Fruit fly (Drosophila melanogaster) whole organism, embryonic: ENCODE measurements around the gene g.

Source experiments
- Abd-B ChIP-seq: fragments of 200-800 bp; sonication (Bioruptor generic); optimal IDR thresholded peaks from 2 replicates; lab custom pipeline; 2018; ENCODE audit warnings: missing biosample characterization, mild to moderate bottlenecking, missing genetic modification characterization, moderate library complexity
- Atf-2 ChIP-seq: fragments of 200-800 bp; sonication (Bioruptor generic); optimal IDR thresholded peaks from 2 replicates; lab custom pipeline; 2016; ENCODE audit warnings: missing biosample characterization, missing genetic modification characterization
- BEAF-32 ChIP-seq: fragments of 200-800 bp; sonication (Bioruptor generic); optimal IDR thresholded peaks from 3 replicates; lab custom pipeline; 2017; ENCODE audit warnings: missing biosample characterization, missing genetic modification characterization, mild to moderate bottlenecking, moderate library complexity, missing genetic modification reagents
- CG12391 ChIP-seq: fragments of 200-800 bp; sonication (Bioruptor generic); optimal IDR thresholded peaks from 3 replicates; lab custom pipeline; 2018; ENCODE audit warnings: missing biosample characterization, mild to moderate bottlenecking, missing genetic modification characterization, moderate library complexity
- CG13296 ChIP-seq: fragments of 200-800 bp; sonication (Bioruptor generic); optimal IDR thresholded peaks from 3 replicates; lab custom pipeline; 2018; ENCODE audit warnings: missing biosample characterization, mild to moderate bottlenecking, missing genetic modification characterization
- CG13894 ChIP-seq: fragments of 200-800 bp; sonication (Bioruptor generic); optimal IDR thresholded peaks from 3 replicates; lab custom pipeline; 2018; ENCODE audit warnings: missing biosample characterization, mild to moderate bottlenecking, missing genetic modification characterization, moderate library complexity
- CG1529 ChIP-seq: fragments of 200-800 bp; sonication (Bioruptor generic); optimal IDR thresholded peaks from 3 replicates; lab custom pipeline; 2018; ENCODE audit warnings: missing biosample characterization, missing genetic modification characterization
- CG15601 ChIP-seq: fragments of 200-800 bp; sonication (Bioruptor generic); optimal IDR thresholded peaks from 3 replicates; lab custom pipeline; 2019; ENCODE audit warnings: missing biosample characterization, mild to moderate bottlenecking, missing genetic modification characterization, moderate library complexity
- CG1602 ChIP-seq: fragments of 200-800 bp; sonication (Bioruptor generic); optimal IDR thresholded peaks from 3 replicates; lab custom pipeline; 2016; ENCODE audit warnings: missing biosample characterization, missing genetic modification characterization
- CG1647 ChIP-seq: fragments of 200-800 bp; sonication (Bioruptor generic); optimal IDR thresholded peaks from 3 replicates; lab custom pipeline; 2016; ENCODE audit warnings: missing biosample characterization, missing genetic modification characterization
- CG16815 ChIP-seq: fragments of 200-800 bp; sonication (Bioruptor generic); optimal IDR thresholded peaks from 3 replicates; lab custom pipeline; 2017; ENCODE audit warnings: missing biosample characterization, mild to moderate bottlenecking, missing genetic modification characterization
- CG17912 ChIP-seq: fragments of 200-800 bp; sonication (Bioruptor generic); optimal IDR thresholded peaks from 2 replicates; lab custom pipeline; 2018; ENCODE audit warnings: missing biosample characterization, mild to moderate bottlenecking, missing genetic modification characterization
- CG18476 ChIP-seq: fragments of 200-800 bp; sonication (Bioruptor generic); optimal IDR thresholded peaks from 2 replicates; lab custom pipeline; 2016; ENCODE audit warnings: missing biosample characterization, mild to moderate bottlenecking, missing genetic modification characterization
- CG3065 ChIP-seq: fragments of 200-800 bp; sonication (Bioruptor generic); optimal IDR thresholded peaks from 2 replicates; lab custom pipeline; 2016; ENCODE audit warnings: missing biosample characterization, missing genetic modification characterization
- CG34224 ChIP-seq: fragments of 200-800 bp; sonication (Bioruptor generic); IDR thresholded peaks from 3 replicates; pipeline ENCODE4 v1.3.6; 2022; ENCODE audit warnings: missing biosample characterization, missing genetic modification characterization; ENCODE audit not compliant: partially characterized antibody
- CG4404 ChIP-seq: fragments of 200-800 bp; sonication (Bioruptor generic); IDR thresholded peaks from 2 replicates; pipeline ENCODE4 v1.3.6; 2022; ENCODE audit warnings: missing biosample characterization, missing genetic modification characterization
- CG7745 ChIP-seq: fragments of 200-800 bp; sonication (Bioruptor generic); optimal IDR thresholded peaks from 2 replicates; lab custom pipeline; 2018; ENCODE audit warnings: missing biosample characterization, mild to moderate bottlenecking, missing genetic modification characterization, moderate library complexity
- CG7987 ChIP-seq: fragments of 200-800 bp; sonication (Bioruptor generic); optimal IDR thresholded peaks from 2 replicates; lab custom pipeline; 2018; ENCODE audit warnings: missing biosample characterization, mild to moderate bottlenecking, missing genetic modification characterization, moderate library complexity
- CHES-1-like ChIP-seq: fragments of 200-800 bp; sonication (Bioruptor generic); optimal IDR thresholded peaks from 2 replicates; lab custom pipeline; 2016; ENCODE audit warnings: missing biosample characterization, missing genetic modification characterization
- CkIIα-i1 ChIP-seq: fragments of 200-800 bp; sonication (Bioruptor generic); IDR thresholded peaks from 2 replicates; pipeline ENCODE4 v1.3.6; 2022; ENCODE audit warnings: missing biosample characterization, missing genetic modification characterization
- Dp ChIP-seq: fragments of 200-800 bp; sonication (Bioruptor generic); optimal IDR thresholded peaks from 2 replicates; lab custom pipeline; 2018; ENCODE audit warnings: missing biosample characterization, mild to moderate bottlenecking, missing genetic modification characterization, moderate library complexity
- Fer1 ChIP-seq: fragments of 200-800 bp; sonication (Bioruptor generic); optimal IDR thresholded peaks from 2 replicates; lab custom pipeline; 2017; ENCODE audit warnings: missing biosample characterization, mild to moderate bottlenecking, missing genetic modification characterization
- HLH4C ChIP-seq: fragments of 200-800 bp; sonication (Bioruptor generic); IDR thresholded peaks from 3 replicates; pipeline ENCODE4 v1.3.6; 2022; ENCODE audit warnings: missing biosample characterization, missing genetic modification characterization; ENCODE audit not compliant: partially characterized antibody
- HLHmδ ChIP-seq: fragments of 200-800 bp; sonication (Bioruptor generic); optimal IDR thresholded peaks from 2 replicates; lab custom pipeline; 2018; ENCODE audit warnings: missing biosample characterization, mild to moderate bottlenecking, missing genetic modification characterization, moderate library complexity
- Hr3 ChIP-seq: fragments of 200-800 bp; sonication (Bioruptor generic); optimal IDR thresholded peaks from 3 replicates; lab custom pipeline; 2016; ENCODE audit warnings: missing biosample characterization, missing genetic modification characterization
- Hr51 ChIP-seq, 2 experiments: fragments of 200-800 bp; sonication (Bioruptor generic); optimal IDR thresholded peaks; 2 replicates in 1 of 2; 3 replicates in 1 of 2; lab custom pipeline; 2016 to 2018; ENCODE audit warnings: missing biosample characterization in 2 of 2, missing genetic modification characterization in 2 of 2, mild to moderate bottlenecking in 1 of 2, moderate library complexity in 1 of 2
- Mad ChIP-seq: fragments of 200-800 bp; sonication (Bioruptor generic); optimal IDR thresholded peaks from 2 replicates; lab custom pipeline; 2016; ENCODE audit warnings: missing biosample characterization, missing genetic modification characterization
- NFAT ChIP-seq: fragments of 200-800 bp; sonication (Bioruptor generic); IDR thresholded peaks from 2 replicates; pipeline ENCODE4 v1.3.6; 2022; ENCODE audit warnings: missing biosample characterization, missing genetic modification characterization
- Ptx1 ChIP-seq: fragments of 200-800 bp; sonication (Bioruptor generic); IDR thresholded peaks from 2 replicates; pipeline ENCODE4 v1.3.6; 2022; ENCODE audit warnings: missing biosample characterization, missing genetic modification characterization
- Usf ChIP-seq: fragments of 200-800 bp; sonication (Bioruptor generic); optimal IDR thresholded peaks from 2 replicates; lab custom pipeline; 2017; ENCODE audit warnings: missing genotype, missing biosample characterization, missing genetic modification characterization
- bab2 ChIP-seq: fragments of 200-800 bp; sonication (Bioruptor generic); optimal IDR thresholded peaks from 2 replicates; lab custom pipeline; 2016; ENCODE audit warnings: missing biosample characterization, missing genetic modification characterization
- caup ChIP-seq: fragments of 200-800 bp; sonication (Bioruptor generic); optimal IDR thresholded peaks from 3 replicates; lab custom pipeline; 2017; ENCODE audit warnings: missing biosample characterization, mild to moderate bottlenecking, missing genetic modification characterization, moderate library complexity; ENCODE audit not compliant: severe bottlenecking
- cg ChIP-seq: fragments of 200-800 bp; sonication (Bioruptor generic); optimal IDR thresholded peaks from 3 replicates; lab custom pipeline; 2019; ENCODE audit warnings: missing biosample characterization, mild to moderate bottlenecking, missing genetic modification characterization, moderate library complexity
- crc ChIP-seq: fragments of 200-800 bp; sonication (Bioruptor generic); optimal IDR thresholded peaks from 2 replicates; lab custom pipeline; 2016; ENCODE audit warnings: missing biosample characterization, missing genetic modification characterization
- cwo ChIP-seq: fragments of 200-800 bp; sonication (Bioruptor generic); optimal IDR thresholded peaks from 3 replicates; lab custom pipeline; 2017; ENCODE audit warnings: missing biosample characterization, missing genetic modification characterization, mild to moderate bottlenecking, moderate library complexity, missing genetic modification reagents
- danr ChIP-seq: fragments of 200-800 bp; sonication (Bioruptor generic); IDR thresholded peaks from 2 replicates; pipeline ENCODE4 v1.3.6; 2022; ENCODE audit warnings: missing biosample characterization, missing genetic modification characterization
- dmrt11E ChIP-seq: fragments of 200-800 bp; sonication (Bioruptor generic); optimal IDR thresholded peaks from 3 replicates; lab custom pipeline; 2018; ENCODE audit warnings: missing biosample characterization, mild to moderate bottlenecking, missing genetic modification characterization, moderate library complexity
- fd3F ChIP-seq: fragments of 200-800 bp; sonication (Bioruptor generic); optimal IDR thresholded peaks from 2 replicates; lab custom pipeline; 2018; ENCODE audit warnings: missing biosample characterization, mild to moderate bottlenecking, missing genetic modification characterization, moderate library complexity
- ftz-f1 ChIP-seq: fragments of 200-800 bp; sonication (Bioruptor generic); optimal IDR thresholded peaks from 2 replicates; lab custom pipeline; 2016; ENCODE audit warnings: missing biosample characterization, missing genetic modification characterization
- ind ChIP-seq: fragments of 200-800 bp; sonication (Bioruptor generic); optimal IDR thresholded peaks from 3 replicates; lab custom pipeline; 2016; ENCODE audit warnings: missing biosample characterization, missing genetic modification characterization
- jing ChIP-seq: fragments of 200-800 bp; sonication (Bioruptor generic); optimal IDR thresholded peaks from 2 replicates; lab custom pipeline; 2018; ENCODE audit warnings: missing biosample characterization, mild to moderate bottlenecking, missing genetic modification characterization
- klu ChIP-seq: fragments of 200-800 bp; sonication (Bioruptor generic); IDR thresholded peaks from 2 replicates; pipeline ENCODE4 v1.3.6; 2022; ENCODE audit warnings: missing biosample characterization, missing genetic modification characterization
- kni ChIP-seq: fragments of 200-800 bp; sonication (Bioruptor generic); optimal IDR thresholded peaks from 3 replicates; lab custom pipeline; 2017; ENCODE audit warnings: mild to moderate bottlenecking, missing biosample characterization, missing genetic modification reagents, missing genetic modification characterization
- mirr ChIP-seq: fragments of 200-800 bp; sonication (Bioruptor generic); optimal IDR thresholded peaks from 3 replicates; lab custom pipeline; 2018; ENCODE audit warnings: missing biosample characterization, mild to moderate bottlenecking, missing genetic modification characterization
- nerfin-2 ChIP-seq: fragments of 200-800 bp; sonication (Bioruptor generic); IDR thresholded peaks from 2 replicates; pipeline ENCODE4 v1.3.6; 2022; ENCODE audit warnings: missing biosample characterization, missing genetic modification characterization; ENCODE audit not compliant: partially characterized antibody
- onecut ChIP-seq: fragments of 200-800 bp; sonication (Bioruptor generic); IDR thresholded peaks from 2 replicates; pipeline ENCODE4 v1.3.6; 2022; ENCODE audit warnings: missing biosample characterization, missing genetic modification characterization
- sr ChIP-seq: fragments of 200-800 bp; sonication (Bioruptor generic); IDR thresholded peaks from 3 replicates; pipeline ENCODE4 v1.3.6; 2022; ENCODE audit warnings: missing biosample characterization, missing genetic modification characterization
- trem ChIP-seq: fragments of 200-800 bp; optimal IDR thresholded peaks from 3 replicates; lab custom pipeline; 2019; ENCODE audit warnings: missing biosample characterization, mild to moderate bottlenecking, missing genetic modification characterization, moderate library complexity
- twi ChIP-seq: fragments of 200-800 bp; optimal IDR thresholded peaks from 2 replicates; lab custom pipeline; 2019; ENCODE audit warnings: missing biosample characterization, mild to moderate bottlenecking, missing genetic modification characterization, moderate library complexity
- wdn ChIP-seq: fragments of 200-800 bp; sonication (Bioruptor generic); IDR thresholded peaks from 2 replicates; pipeline ENCODE4 v1.3.6; 2022; ENCODE audit warnings: missing biosample characterization, missing genetic modification characterization
- zen ChIP-seq: fragments of 200-800 bp; sonication (Bioruptor generic); optimal IDR thresholded peaks from 3 replicates; lab custom pipeline; 2018; ENCODE audit warnings: missing biosample characterization, mild to moderate bottlenecking, missing genetic modification characterization, moderate library complexity

The g gene

DNA sequence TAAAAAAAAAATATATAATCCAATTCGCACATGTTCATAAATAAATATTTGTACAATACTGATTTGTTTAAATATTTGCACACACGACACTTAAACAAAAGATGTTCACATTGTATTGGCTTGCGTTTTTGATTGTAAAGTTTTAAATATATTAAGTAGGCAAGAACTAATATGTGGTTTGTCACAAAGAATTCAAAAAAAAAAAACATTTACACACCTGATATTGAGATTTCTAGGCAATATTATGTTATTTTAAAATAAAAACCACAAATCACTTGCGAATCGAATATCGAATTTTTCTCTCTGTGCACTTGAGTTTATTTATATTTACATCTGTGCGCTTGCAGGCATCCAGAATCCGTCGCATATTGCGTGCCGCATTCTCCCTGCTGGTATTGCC, 56.5 kb downstream of the g start (continued):
- TF ChIP-seq Mad (GFP tag; lab: Kevin White, UChicago) (no peak), NFAT (GFP tag; lab: Robert Waterston, UW) (no peak), Abd-B (no peak), Dp (GFP tag; lab: Kevin White, UChicago) (no peak), ind (no peak), dmrt11E (tag; lab: Kevin White, UChicago) (peak; percentile 46), kni (GFP tag; lab: Kevin White, UChicago) (no peak), mirr (no peak), caup (GFP tag; lab: Kevin White, UChicago) (no peak), Fer1 (no peak), bab2 (GFP tag; lab: Kevin White, UChicago) (no peak), cg (GFP tag; lab: Kevin White, UChicago) (no peak), CG13894 (tag; lab: Kevin White, UChicago) (no peak), CG1647 (GFP tag; lab: Kevin White, UChicago) (no peak), Hr3 (GFP tag; lab: Kevin White, UChicago) (no peak), CG18476 (peak; percentile 4), CG12391 (tag; lab: Kevin White, UChicago) (peak; percentile 31), cwo (GFP tag; lab: Kevin White, UChicago) (no peak), onecut (GFP tag; lab: Robert Waterston, UW) (no peak), klu (GFP tag; lab: Robert Waterston, UW) (no peak), Atf-2 (GFP tag; lab: Kevin White, UChicago) (no peak), CHES-1-like (no peak), BEAF-32 (GFP tag; lab: Kevin White, UChicago) (no peak), ftz-f1 (GFP tag; lab: Kevin White, UChicago) (no peak), CG7987 (GFP tag; lab: Kevin White, UChicago) (no peak), trem (tag; lab: Kevin White, UChicago) (peak; percentile 12), CG34224 (GFP tag; lab: Robert Waterston, UW) (no peak), Hr51 (GFP tag; optimal IDR thresholded peaks at IDR 0.05; lab: Kevin White, UChicago) (peak in 1 of 2 experiments; percentile 52), sr (GFP tag; lab: Robert Waterston, UW) (no peak), CG1602 (no peak), CG15601 (tag; lab: Kevin White, UChicago) (no peak), twi (tag; lab: Kevin White, UChicago) (no peak), danr (GFP tag; lab: Robert Waterston, UW) (no peak), Ptx1 (GFP tag; lab: Robert Waterston, UW) (peak; percentile 12; the same call in 1 of the 2 replicates), wdn (GFP tag; lab: Robert Waterston, UW) (no peak), CG4404 (GFP tag; lab: Robert Waterston, UW) (no peak), CG17912 (GFP tag; lab: Kevin White, UChicago) (no peak), zen (tag; lab: Kevin White, UChicago) (no peak), CkIIα-i1 (GFP tag; lab: Robert Waterston, UW) (no peak), crc (GFP tag; lab: Kevin White, UChicago) (no peak), CG16815 (GFP tag; lab: Kevin White, UChicago) (no peak), CG1529 (GFP tag; lab: Kevin White, UChicago) (no peak), nerfin-2 (GFP tag; lab: Robert Waterston, UW) (no peak), HLHmδ (GFP tag; lab: Kevin White, UChicago) (no peak), CG7745 (tag; lab: Kevin White, UChicago) (no peak), HLH4C (GFP tag; lab: Robert Waterston, UW) (no peak), CG13296 (peak; percentile 4), Usf (GFP tag; lab: Kevin White, UChicago) (no peak), jing (GFP tag; lab: Kevin White, UChicago) (no peak), CG3065 (GFP tag; lab: Kevin White, UChicago) (no peak), fd3F (GFP tag; lab: Kevin White, UChicago) (no peak)
